Worm (Caenorhabditis elegans) whole organism, L4 larva: ENCODE data around the gene F22F7.4.
A peak's percentile ranks its signal among the peaks of the same experiment; 100 is the strongest.

Experiments
- F10B5.3 ChIP-seq: sonication (generic microtip); optimal IDR thresholded peaks from 2 replicates; lab custom pipeline; 2016; ENCODE audit warnings: mild to moderate bottlenecking, missing genetic modification characterization, missing compliant biosample characterization
- F37D6.2 ChIP-seq: sonication (generic microtip); optimal IDR thresholded peaks from 2 replicates; lab custom pipeline; 2016; ENCODE audit warnings: mild to moderate bottlenecking, missing genetic modification characterization, missing compliant biosample characterization
- F49E8.2 ChIP-seq: sonication (generic microtip); optimal IDR thresholded peaks from 2 replicates; lab custom pipeline; 2016; ENCODE audit warnings: missing compliant biosample characterization, mild to moderate bottlenecking, missing genetic modification characterization, borderline replicate concordance
- R02D3.7 ChIP-seq: fragments of 150-350 bp; sonication (generic microtip); optimal IDR thresholded peaks from 3 replicates; lab custom pipeline; 2014; ENCODE audit warnings: missing biosample characterization, missing genetic modification characterization
- T26A8.4 ChIP-seq: fragments of 200-800 bp; sonication (Bioruptor generic); IDR thresholded peaks from 2 replicates; pipeline ENCODE4 v1.3.6; 2022; ENCODE audit warnings: missing genetic modification characterization, missing compliant biosample characterization
- Y105C5A.15 ChIP-seq: fragments of 200-800 bp; sonication (Bioruptor generic); IDR thresholded peaks from 2 replicates; pipeline ENCODE4 v1.3.6; 2022; ENCODE audit warnings: missing genetic modification characterization, missing compliant biosample characterization
- Y75B8A.6 ChIP-seq: fragments of 200-800 bp; sonication (Bioruptor generic); IDR thresholded peaks from 2 replicates; pipeline ENCODE4 v1.3.6; 2022; ENCODE audit warnings: missing genetic modification reagents, missing genetic modification characterization, missing compliant biosample characterization
- ZK546.5 ChIP-seq, 2 experiments: sonication (generic microtip); optimal IDR thresholded peaks; 2 replicates each; lab custom pipeline; 2017; ENCODE audit warnings: missing biosample characterization in 2 of 2, missing genetic modification characterization in 2 of 2
- aly-2 ChIP-seq: sonication (generic microtip); optimal IDR thresholded peaks from 2 replicates; lab custom pipeline; 2018; ENCODE audit warnings: missing biosample characterization, missing genetic modification characterization
- ama-1 ChIP-seq: fragments of 150-350 bp; optimal IDR thresholded peaks from 2 replicates; lab custom pipeline; 2014; ENCODE audit warnings: inconsistent platforms, mixed read lengths
- attf-4 ChIP-seq: sonication (generic microtip); optimal IDR thresholded peaks from 3 replicates; lab custom pipeline; 2017; ENCODE audit warnings: missing biosample characterization, missing genetic modification characterization
- ceh-28 ChIP-seq: fragments of 150-350 bp; optimal IDR thresholded peaks from 2 replicates; lab custom pipeline; 2014; ENCODE audit warnings: missing biosample characterization, missing genetic modification reagents, missing genetic modification characterization
- ceh-32 ChIP-seq: sonication (generic microtip); optimal IDR thresholded peaks from 2 replicates; lab custom pipeline; 2016; ENCODE audit warnings: mild to moderate bottlenecking, missing genetic modification characterization, missing compliant biosample characterization; ENCODE audit not compliant: poor library complexity
- cey-2 ChIP-seq: sonication (generic microtip); optimal IDR thresholded peaks from 3 replicates; lab custom pipeline; 2017; ENCODE audit warnings: missing genetic modification characterization, mild to moderate bottlenecking, missing compliant biosample characterization, antibody characterized with exemption, borderline replicate concordance; ENCODE audit not compliant: insufficient read depth
- ctbp-1 ChIP-seq: fragments of 200-800 bp; sonication (Bioruptor generic); IDR thresholded peaks from 2 replicates; pipeline ENCODE4 v1.3.6; 2022; ENCODE audit warnings: missing genetic modification reagents, missing genetic modification characterization, missing compliant biosample characterization
- daf-12 ChIP-seq: fragments of 150-350 bp; optimal IDR thresholded peaks from 2 replicates; lab custom pipeline; 2014; ENCODE audit warnings: missing biosample characterization, missing genetic modification reagents, missing genetic modification characterization
- daf-19 ChIP-seq: fragments of 200-800 bp; sonication (Bioruptor generic); conservative IDR thresholded peaks from 2 replicates; pipeline ENCODE4 v1.3.6; 2022; ENCODE audit warnings: missing genetic modification characterization, missing compliant biosample characterization
- daf-8 ChIP-seq: fragments of 200-800 bp; sonication (Bioruptor generic); IDR thresholded peaks from 2 replicates; pipeline ENCODE4 v1.3.6; 2022; ENCODE audit warnings: missing genetic modification characterization, missing compliant biosample characterization
- dmd-6 ChIP-seq: fragments of 200-800 bp; sonication (Bioruptor generic); IDR thresholded peaks from 2 replicates; pipeline ENCODE4 v1.3.6; 2022; ENCODE audit warnings: missing genetic modification reagents, missing genetic modification characterization, missing compliant biosample characterization
- dmd-8 ChIP-seq: fragments of 200-800 bp; sonication (Bioruptor generic); IDR thresholded peaks from 2 replicates; pipeline ENCODE4 v1.3.6; 2022; ENCODE audit warnings: missing genetic modification characterization, missing compliant biosample characterization
- duxl-1 ChIP-seq: sonication (generic microtip); optimal IDR thresholded peaks from 2 replicates; lab custom pipeline; 2016; ENCODE audit warnings: mild to moderate bottlenecking, missing genetic modification characterization, moderate library complexity, missing compliant biosample characterization; ENCODE audit not compliant: poor library complexity
- dve-1 ChIP-seq: sonication (generic microtip); optimal IDR thresholded peaks from 2 replicates; lab custom pipeline; 2017; ENCODE audit warnings: antibody characterized with exemption, mild to moderate bottlenecking, missing genetic modification characterization, missing compliant biosample characterization; ENCODE audit not compliant: insufficient read depth
- egl-27 ChIP-seq: sonication (generic microtip); optimal IDR thresholded peaks from 3 replicates; lab custom pipeline; 2017; ENCODE audit warnings: missing biosample characterization, missing genetic modification reagents, missing genetic modification characterization
- fkh-10 ChIP-seq: fragments of 150-350 bp; optimal IDR thresholded peaks from 2 replicates; lab custom pipeline; 2014; ENCODE audit warnings: missing biosample characterization, missing genetic modification reagents, missing genetic modification characterization
- fos-1 ChIP-seq: fragments of 150-350 bp; optimal IDR thresholded peaks from 2 replicates; lab custom pipeline; 2014; ENCODE audit warnings: missing biosample characterization, missing genetic modification characterization
- hlh-30 ChIP-seq: sonication (generic microtip); optimal IDR thresholded peaks from 2 replicates; lab custom pipeline; 2017; ENCODE audit warnings: antibody characterized with exemption, mild to moderate bottlenecking, missing genetic modification characterization, missing compliant biosample characterization; ENCODE audit not compliant: insufficient read depth
- lin-13 ChIP-seq: fragments of 150-350 bp; optimal IDR thresholded peaks from 2 replicates; lab custom pipeline; 2014; ENCODE audit warnings: missing biosample characterization, missing genetic modification reagents, missing genetic modification characterization
- lin-29 ChIP-seq: fragments of 200-800 bp; sonication (Bioruptor generic); IDR thresholded peaks from 2 replicates; pipeline ENCODE4 v1.3.6; 2022; ENCODE audit warnings: missing genetic modification reagents, missing genetic modification characterization, missing compliant biosample characterization
- lin-38 ChIP-seq: fragments of 200-800 bp; sonication (Bioruptor generic); IDR thresholded peaks from 2 replicates; pipeline ENCODE4 v1.3.6; 2022; ENCODE audit warnings: missing genetic modification reagents, missing genetic modification characterization, missing compliant biosample characterization
- lir-3 ChIP-seq: sonication (generic microtip); optimal IDR thresholded peaks from 2 replicates; lab custom pipeline; 2016; ENCODE audit warnings: mild to moderate bottlenecking, missing genetic modification characterization, missing compliant biosample characterization
- lsy-2 ChIP-seq, 2 experiments: fragments of 150-350 bp in 1 of 2; sonication (generic microtip) in 1 of 2; optimal IDR thresholded peaks; 2 replicates each; lab custom pipeline; 2014 to 2017; ENCODE audit warnings: missing biosample characterization in 2 of 2, missing genetic modification characterization in 2 of 2
- nhr-10 ChIP-seq: fragments of 150-350 bp; optimal IDR thresholded peaks from 2 replicates; lab custom pipeline; 2014; ENCODE audit warnings: missing biosample characterization, missing genetic modification characterization
- nhr-11 ChIP-seq: fragments of 150-350 bp; optimal IDR thresholded peaks from 2 replicates; lab custom pipeline; 2014; ENCODE audit warnings: missing biosample characterization, missing genetic modification characterization
- nhr-25 ChIP-seq: sonication (generic microtip); optimal IDR thresholded peaks from 2 replicates; lab custom pipeline; 2017; ENCODE audit warnings: missing genetic modification characterization, mild to moderate bottlenecking, missing compliant biosample characterization, antibody characterized with exemption, moderate library complexity, borderline replicate concordance; ENCODE audit not compliant: insufficient read depth
- nhr-76 ChIP-seq: fragments of 150-350 bp; optimal IDR thresholded peaks from 2 replicates; lab custom pipeline; 2014; ENCODE audit warnings: missing biosample characterization, missing genetic modification characterization
- php-3 ChIP-seq: fragments of 200-800 bp; sonication (Bioruptor generic); IDR thresholded peaks from 2 replicates; pipeline ENCODE4 v1.3.6; 2022; ENCODE audit warnings: missing genetic modification reagents, missing genetic modification characterization, missing compliant biosample characterization
- rbr-2 ChIP-seq: sonication (generic microtip); optimal IDR thresholded peaks from 2 replicates; lab custom pipeline; 2016; ENCODE audit warnings: missing genotype, missing genetic modification characterization, missing compliant biosample characterization
- saeg-2 ChIP-seq: fragments of 200-800 bp; sonication (Bioruptor generic); IDR thresholded peaks from 2 replicates; pipeline ENCODE4 v1.3.6; 2022; ENCODE audit warnings: missing genetic modification reagents, missing genetic modification characterization, missing compliant biosample characterization
- set-16 ChIP-seq: fragments of 200-800 bp; sonication (Bioruptor generic); IDR thresholded peaks from 2 replicates; pipeline ENCODE4 v1.3.6; 2022; ENCODE audit warnings: missing genetic modification reagents, missing genetic modification characterization, missing compliant biosample characterization
- snpc-1.2 ChIP-seq: fragments of 200-800 bp; sonication (Bioruptor generic); IDR thresholded peaks from 2 replicates; pipeline ENCODE4 v1.3.6; 2022; ENCODE audit warnings: missing genetic modification reagents, missing genetic modification characterization, missing compliant biosample characterization
- snpc-4 ChIP-seq: fragments of 150-350 bp; optimal IDR thresholded peaks from 2 replicates; lab custom pipeline; 2014; ENCODE audit warnings: missing biosample characterization, missing genetic modification characterization
- spr-1 ChIP-seq: sonication (generic microtip); optimal IDR thresholded peaks from 2 replicates; lab custom pipeline; 2016; ENCODE audit warnings: mild to moderate bottlenecking, missing genetic modification characterization, missing compliant biosample characterization
- spr-3 ChIP-seq: fragments of 200-800 bp; sonication (Bioruptor generic); optimal IDR thresholded peaks from 2 replicates; lab custom pipeline; 2018; ENCODE audit warnings: mild to moderate bottlenecking, missing genetic modification characterization, missing compliant biosample characterization
- unc-39 ChIP-seq: sonication (generic microtip); optimal IDR thresholded peaks from 2 replicates; lab custom pipeline; 2017; ENCODE audit warnings: missing biosample characterization, missing genetic modification characterization
- vab-7 ChIP-seq: fragments of 200-800 bp; sonication (Bioruptor generic); IDR thresholded peaks from 2 replicates; pipeline ENCODE4 v1.3.6; 2022; ENCODE audit warnings: missing genetic modification reagents, missing genetic modification characterization, missing compliant biosample characterization
- zag-1 ChIP-seq: fragments of 150-350 bp; optimal IDR thresholded peaks from 2 replicates; lab custom pipeline; 2014; ENCODE audit warnings: missing biosample characterization, missing genetic modification characterization
- zfp-2 ChIP-seq: sonication (generic microtip); optimal IDR thresholded peaks from 2 replicates; lab custom pipeline; 2016; ENCODE audit warnings: mild to moderate bottlenecking, missing genetic modification characterization, missing compliant biosample characterization
- zip-2 ChIP-seq: fragments of 150-350 bp; optimal IDR thresholded peaks from 2 replicates; lab custom pipeline; 2014; ENCODE audit warnings: missing biosample characterization, missing genetic modification characterization
- ztf-11 ChIP-seq: fragments of 150-350 bp; optimal IDR thresholded peaks from 2 replicates; lab custom pipeline; 2014; ENCODE audit warnings: missing biosample characterization, missing genetic modification characterization
- ztf-7 ChIP-seq: fragments of 150-350 bp; optimal IDR thresholded peaks from 2 replicates; lab custom pipeline; 2014; ENCODE audit warnings: missing biosample characterization, missing genetic modification characterization

Gene F22F7.4

DNA sequence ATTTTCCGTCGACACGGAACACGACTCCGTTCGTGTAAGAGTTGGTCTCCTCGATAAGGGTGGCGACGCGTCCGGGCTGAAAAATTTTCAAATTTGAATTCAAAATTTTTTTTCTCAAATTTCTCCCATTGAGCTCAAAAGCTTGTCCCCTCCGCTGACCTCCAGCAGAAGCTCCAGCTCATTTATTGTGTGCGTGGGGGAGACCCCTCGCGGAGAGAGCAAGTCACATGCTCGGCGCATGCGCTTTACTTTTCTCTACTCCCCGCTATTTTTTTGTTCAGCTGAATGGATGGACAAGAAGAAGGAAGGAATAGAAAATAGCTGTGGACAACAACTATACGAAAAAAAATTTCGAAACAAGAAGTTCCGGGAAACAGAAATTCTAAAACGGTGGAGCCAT lies 27.6 kb upstream of the F22F7.4 start (continued):
- TF ChIP-seq unc-39 (tag; lab: Kevin White, UChicago) (no peak), aly-2 (tag; lab: Kevin White, UChicago) (no peak), ceh-32 (tag; lab: Kevin White, UChicago) (no peak), Y105C5A.15 (GFP tag; lab: Robert Waterston, UW) (no peak), nhr-10 (no peak), dmd-6 (GFP tag; lab: Robert Waterston, UW) (peak; percentile 73), lir-3 (tag; lab: Kevin White, UChicago) (no peak), set-16 (GFP tag; lab: Robert Waterston, UW) (peak; percentile 64), dve-1 (tag; lab: Kevin White, UChicago) (peak; percentile 23), ctbp-1 (GFP tag; lab: Robert Waterston, UW) (peak; percentile 74; the same call in 1 of the 2 replicates), lin-38 (GFP tag; lab: Robert Waterston, UW) (peak; percentile 33), snpc-1.2 (GFP tag; lab: Robert Waterston, UW) (no peak), ztf-7 (tag; lab: Kevin White, UChicago) (no peak), zip-2 (tag; lab: Kevin White, UChicago) (no peak), daf-8 (GFP tag; lab: Robert Waterston, UW) (no peak), fkh-10 (GFP tag; lab: Kevin White, UChicago) (peak; percentile 74), nhr-25 (no peak), rbr-2 (tag; lab: Kevin White, UChicago) (peak; percentile 81), nhr-76 (no peak), vab-7 (GFP tag; lab: Robert Waterston, UW) (no peak), F10B5.3 (no peak), duxl-1 (tag; lab: Kevin White, UChicago) (no peak), ztf-11 (tag; lab: Kevin White, UChicago) (no peak), T26A8.4 (GFP tag; lab: Robert Waterston, UW) (no peak), daf-12 (tag; lab: Kevin White, UChicago) (no peak), Y75B8A.6 (GFP tag; lab: Robert Waterston, UW) (no peak), egl-27 (tag; lab: Kevin White, UChicago) (no peak), fos-1 (tag; lab: Kevin White, UChicago) (no peak), daf-19 (no peak), F37D6.2 (tag; lab: Kevin White, UChicago) (peak; percentile 63), zfp-2 (tag; lab: Kevin White, UChicago) (no peak), zag-1 (no peak), attf-4 (no peak), php-3 (GFP tag; lab: Robert Waterston, UW) (no peak), F49E8.2 (tag; lab: Kevin White, UChicago) (no peak), saeg-2 (no peak), snpc-4 (tag; lab: Kevin White, UChicago) (no peak), ZK546.5 (tag; optimal IDR thresholded peaks at IDR 0.05; lab: Kevin White, UChicago) (no peak), ceh-28 (no peak), spr-3 (GFP tag; lab: Kevin White, UChicago) (no peak), R02D3.7 (tag; lab: Kevin White, UChicago) (no peak), hlh-30 (peak; percentile 96), lin-29 (GFP tag; lab: Robert Waterston, UW) (no peak), lsy-2 (tag; optimal IDR thresholded peaks at IDR 0.05; lab: Kevin White, UChicago) (peak in 1 of 2 experiments; percentile 74), nhr-11 (tag; lab: Kevin White, UChicago) (peak; percentile 49), ama-1 (lab: Kevin White, UChicago) (no peak), spr-1 (tag; lab: Kevin White, UChicago) (no peak), lin-13 (GFP tag; lab: Kevin White, UChicago) (no peak), cey-2 (tag; lab: Kevin White, UChicago) (no peak), dmd-8 (GFP tag; lab: Robert Waterston, UW) (no peak)
